Worm (Caenorhabditis elegans): ENCODE measurements around the gene oac-52.
A peak's percentile ranks its signal among the peaks of the same experiment; 100 is the strongest.

ce11 chrIV:4294552-4294951, 51.9 kb downstream of the oac-52 start, which contains the start of gene F15E6.3:
- TF ChIP-seq ceh-8 (GFP tag; optimal IDR thresholded peaks at IDR 0.05) (no peak), fkh-8 (tag; optimal IDR thresholded peaks at IDR 0.05) (no peak), ama-1 (optimal IDR thresholded peaks at IDR 0.05) (no peak), nhr-237 (tag; optimal IDR thresholded peaks at IDR 0.05) (no peak), nhr-11 (tag; optimal IDR thresholded peaks at IDR 0.05) (no peak), ztf-11 (tag; optimal IDR thresholded peaks at IDR 0.05) (no peak), nhr-84 (tag; optimal IDR thresholded peaks at IDR 0.05) (no peak), unc-86 (tag; optimal IDR thresholded peaks at IDR 0.05) (no peak), nhr-76 (tag; optimal IDR thresholded peaks at IDR 0.05) (no peak), nhr-28 (tag; optimal IDR thresholded peaks at IDR 0.05) (no peak), isw-1 (GFP tag; IDR thresholded peaks at IDR 0.05) (no peak), mdl-1 (tag; optimal IDR thresholded peaks at IDR 0.05) (peak in 1 of 2 experiments; percentile 66)

All from whole organism, L1 larva.